Fruit fly (Drosophila melanogaster) whole organism, embryonic: ENCODE results near the gene CG5435.
A peak's percentile ranks its signal among the peaks of the same experiment; 100 is the strongest.

ENCODE experiments used
- B-H2 ChIP-seq: fragments of 200-800 bp; sonication (Bioruptor generic); optimal IDR thresholded peaks from 2 replicates; lab custom pipeline; 2018; ENCODE audit warnings: missing biosample characterization, mild to moderate bottlenecking, missing genetic modification characterization
- CG12299 ChIP-seq: fragments of 200-800 bp; sonication (Bioruptor generic); optimal IDR thresholded peaks from 2 replicates; lab custom pipeline; 2018; ENCODE audit warnings: missing biosample characterization, mild to moderate bottlenecking, missing genetic modification characterization
- CG1233 ChIP-seq: fragments of 200-800 bp; sonication (Bioruptor generic); optimal IDR thresholded peaks from 4 replicates; lab custom pipeline; 2018; ENCODE audit warnings: missing biosample characterization, mild to moderate bottlenecking, missing genetic modification characterization
- CG12659 ChIP-seq: fragments of 200-800 bp; sonication (Bioruptor generic); optimal IDR thresholded peaks from 3 replicates; lab custom pipeline; 2017; ENCODE audit warnings: mild to moderate bottlenecking, missing biosample characterization, missing genetic modification reagents, missing genetic modification characterization
- CG15011 ChIP-seq: fragments of 200-800 bp; sonication (Bioruptor generic); optimal IDR thresholded peaks from 3 replicates; lab custom pipeline; 2018; ENCODE audit warnings: missing biosample characterization, mild to moderate bottlenecking, missing genetic modification characterization
- CG17568 ChIP-seq: fragments of 200-800 bp; sonication (Bioruptor generic); optimal IDR thresholded peaks from 2 replicates; lab custom pipeline; 2018; ENCODE audit warnings: missing biosample characterization, mild to moderate bottlenecking, missing genetic modification characterization, moderate library complexity
- CG30403 ChIP-seq: fragments of 200-800 bp; sonication (Bioruptor generic); optimal IDR thresholded peaks from 3 replicates; lab custom pipeline; 2016; ENCODE audit warnings: missing biosample characterization, missing genetic modification characterization
- CG3281 ChIP-seq: fragments of 200-800 bp; sonication (Bioruptor generic); optimal IDR thresholded peaks from 3 replicates; lab custom pipeline; 2017; ENCODE audit warnings: missing biosample characterization, mild to moderate bottlenecking, missing genetic modification characterization
- CG34376 ChIP-seq: fragments of 200-800 bp; sonication (Bioruptor generic); optimal IDR thresholded peaks from 2 replicates; lab custom pipeline; 2018; ENCODE audit warnings: missing biosample characterization, mild to moderate bottlenecking, missing genetic modification characterization
- CG7987 ChIP-seq: fragments of 200-800 bp; sonication (Bioruptor generic); optimal IDR thresholded peaks from 2 replicates; lab custom pipeline; 2018; ENCODE audit warnings: missing biosample characterization, mild to moderate bottlenecking, missing genetic modification characterization, moderate library complexity
- CG9609 ChIP-seq: fragments of 200-800 bp; sonication (Bioruptor generic); optimal IDR thresholded peaks from 3 replicates; lab custom pipeline; 2016; ENCODE audit warnings: missing biosample characterization, missing genetic modification characterization
- CoRest ChIP-seq: fragments of 200-800 bp; sonication (Bioruptor generic); optimal IDR thresholded peaks from 3 replicates; lab custom pipeline; 2018; ENCODE audit warnings: missing biosample characterization, mild to moderate bottlenecking, missing genetic modification characterization, moderate library complexity
- D19A ChIP-seq: fragments of 200-800 bp; optimal IDR thresholded peaks from 3 replicates; lab custom pipeline; 2019; ENCODE audit warnings: missing biosample characterization, mild to moderate bottlenecking, missing genetic modification characterization, moderate library complexity
- E2f2 ChIP-seq: fragments of 200-800 bp; sonication (Bioruptor generic); IDR thresholded peaks from 2 replicates; pipeline ENCODE4 v1.3.6; 2022; ENCODE audit warnings: missing biosample characterization, missing genetic modification characterization
- ERR ChIP-seq: fragments of 200-800 bp; sonication (Bioruptor generic); optimal IDR thresholded peaks from 2 replicates; lab custom pipeline; 2016; ENCODE audit warnings: missing biosample characterization, missing genetic modification characterization
- Fer1 ChIP-seq: fragments of 200-800 bp; sonication (Bioruptor generic); optimal IDR thresholded peaks from 2 replicates; lab custom pipeline; 2017; ENCODE audit warnings: missing biosample characterization, mild to moderate bottlenecking, missing genetic modification characterization
- GATAe ChIP-seq: fragments of 200-800 bp; sonication (Bioruptor generic); conservative IDR thresholded peaks from 2 replicates; pipeline ENCODE4 v1.3.6; 2022; ENCODE audit warnings: missing biosample characterization, missing genetic modification characterization
- Hey ChIP-seq: fragments of 200-800 bp; sonication (Bioruptor generic); optimal IDR thresholded peaks from 3 replicates; lab custom pipeline; 2018; ENCODE audit warnings: missing biosample characterization, mild to moderate bottlenecking, missing genetic modification characterization
- Mad ChIP-seq: fragments of 200-800 bp; sonication (Bioruptor generic); optimal IDR thresholded peaks from 2 replicates; lab custom pipeline; 2016; ENCODE audit warnings: missing biosample characterization, missing genetic modification characterization
- Meics ChIP-seq: fragments of 200-800 bp; sonication (Bioruptor generic); optimal IDR thresholded peaks from 2 replicates; lab custom pipeline; 2017; ENCODE audit warnings: missing biosample characterization, mild to moderate bottlenecking, missing genetic modification characterization
- NK7.1 ChIP-seq: fragments of 200-800 bp; sonication (Bioruptor generic); optimal IDR thresholded peaks from 3 replicates; lab custom pipeline; 2016; ENCODE audit warnings: missing biosample characterization, missing genetic modification characterization
- Nf-YC ChIP-seq: fragments of 200-800 bp; optimal IDR thresholded peaks from 3 replicates; lab custom pipeline; 2019; ENCODE audit warnings: missing biosample characterization, mild to moderate bottlenecking, missing genetic modification characterization, moderate library complexity
- Ptx1 ChIP-seq: fragments of 200-800 bp; sonication (Bioruptor generic); IDR thresholded peaks from 2 replicates; pipeline ENCODE4 v1.3.6; 2022; ENCODE audit warnings: missing biosample characterization, missing genetic modification characterization
- Sry-δ ChIP-seq: fragments of 200-800 bp; sonication (Bioruptor generic); optimal IDR thresholded peaks from 2 replicates; lab custom pipeline; 2016; ENCODE audit warnings: missing biosample characterization, missing genetic modification characterization
- Trl ChIP-seq, 3 experiments: fragments of >200 bp in 2 of 3; fragments of 200-800 bp in 1 of 3; sonication (Bioruptor generic) in 1 of 3; optimal IDR thresholded peaks; 2 replicates in 1 of 3; 3 replicates in 2 of 3; lab custom pipeline; 2016 to 2017; ENCODE audit warnings: missing biosample characterization in 1 of 3, missing genetic modification characterization in 1 of 3
- bcd ChIP-seq: fragments of 200-800 bp; sonication (Bioruptor generic); optimal IDR thresholded peaks from 2 replicates; lab custom pipeline; 2017; ENCODE audit warnings: missing biosample characterization, mild to moderate bottlenecking, missing genetic modification characterization
- br ChIP-seq: fragments of >200 bp; optimal IDR thresholded peaks from 2 replicates; lab custom pipeline; 2017
- chm ChIP-seq: fragments of 200-800 bp; sonication (Bioruptor generic); IDR thresholded peaks from 2 replicates; pipeline ENCODE4 v1.3.6; 2022; ENCODE audit warnings: missing biosample characterization, missing genetic modification characterization
- croc ChIP-seq: fragments of 200-800 bp; sonication (Bioruptor generic); conservative IDR thresholded peaks from 3 replicates; pipeline ENCODE4 v1.3.6; 2022; ENCODE audit warnings: missing biosample characterization, missing genetic modification characterization
- crol ChIP-seq: fragments of 200-800 bp; sonication (Bioruptor generic); IDR thresholded peaks from 2 replicates; pipeline ENCODE4 v1.3.6; 2022; ENCODE audit warnings: missing biosample characterization, missing genetic modification characterization
- dysf ChIP-seq: fragments of 200-800 bp; sonication (Bioruptor generic); IDR thresholded peaks from 3 replicates; pipeline ENCODE4 v1.3.6; 2022; ENCODE audit warnings: missing biosample characterization, missing genetic modification characterization
- fu2 ChIP-seq: fragments of 200-800 bp; sonication (Bioruptor generic); optimal IDR thresholded peaks from 2 replicates; lab custom pipeline; 2016; ENCODE audit warnings: missing biosample characterization, missing genetic modification characterization
- gcm ChIP-seq: fragments of 200-800 bp; sonication (Bioruptor generic); optimal IDR thresholded peaks from 2 replicates; lab custom pipeline; 2019; ENCODE audit warnings: missing biosample characterization, mild to moderate bottlenecking, missing genetic modification characterization, moderate library complexity
- gfzf ChIP-seq: fragments of 200-800 bp; sonication (Bioruptor generic); optimal IDR thresholded peaks from 2 replicates; lab custom pipeline; 2016; ENCODE audit warnings: missing biosample characterization, mild to moderate bottlenecking, missing genetic modification characterization, moderate library complexity
- grn ChIP-seq: fragments of 200-800 bp; sonication (Bioruptor generic); optimal IDR thresholded peaks from 3 replicates; lab custom pipeline; 2017; ENCODE audit warnings: missing biosample characterization, missing genetic modification characterization
- jing ChIP-seq: fragments of 200-800 bp; sonication (Bioruptor generic); optimal IDR thresholded peaks from 2 replicates; lab custom pipeline; 2018; ENCODE audit warnings: missing biosample characterization, mild to moderate bottlenecking, missing genetic modification characterization
- lab ChIP-seq: fragments of 200-800 bp; sonication (Bioruptor generic); optimal IDR thresholded peaks from 3 replicates; lab custom pipeline; 2017; ENCODE audit warnings: missing biosample characterization, missing genetic modification characterization, mild to moderate bottlenecking, moderate library complexity, missing genetic modification reagents
- lbe ChIP-seq: fragments of 200-800 bp; sonication (Bioruptor generic); optimal IDR thresholded peaks from 2 replicates; lab custom pipeline; 2016; ENCODE audit warnings: missing biosample characterization, mild to moderate bottlenecking, missing genetic modification characterization
- mirr ChIP-seq: fragments of 200-800 bp; sonication (Bioruptor generic); optimal IDR thresholded peaks from 3 replicates; lab custom pipeline; 2018; ENCODE audit warnings: missing biosample characterization, mild to moderate bottlenecking, missing genetic modification characterization
- pfk ChIP-seq: fragments of 200-800 bp; sonication (Bioruptor generic); optimal IDR thresholded peaks from 2 replicates; lab custom pipeline; 2018; ENCODE audit warnings: missing biosample characterization, mild to moderate bottlenecking, missing genetic modification characterization, moderate library complexity
- repo ChIP-seq: fragments of 200-800 bp; sonication (Bioruptor generic); optimal IDR thresholded peaks from 2 replicates; lab custom pipeline; 2016; ENCODE audit warnings: missing biosample characterization, missing genetic modification characterization
- shn ChIP-seq: fragments of 200-800 bp; sonication (Bioruptor generic); optimal IDR thresholded peaks from 3 replicates; lab custom pipeline; 2016; ENCODE audit warnings: missing biosample characterization, missing genetic modification characterization
- sob ChIP-seq: fragments of 200-800 bp; sonication (Bioruptor generic); IDR thresholded peaks from 2 replicates; pipeline ENCODE4 v1.3.6; 2022; ENCODE audit warnings: missing biosample characterization, missing genetic modification characterization
- sug ChIP-seq: fragments of 200-800 bp; optimal IDR thresholded peaks from 2 replicates; lab custom pipeline; 2019; ENCODE audit warnings: missing biosample characterization, mild to moderate bottlenecking, missing genetic modification characterization, moderate library complexity
- tgo ChIP-seq: fragments of 200-800 bp; sonication (Bioruptor generic); IDR thresholded peaks from 3 replicates; pipeline ENCODE4 v1.3.6; 2022; ENCODE audit warnings: missing biosample characterization, missing genetic modification characterization
- tio ChIP-seq: fragments of 200-800 bp; sonication (Bioruptor generic); optimal IDR thresholded peaks from 2 replicates; lab custom pipeline; 2017; ENCODE audit warnings: missing biosample characterization, missing genetic modification characterization, inconsistent platforms
- tup ChIP-seq: fragments of 200-800 bp; sonication (Bioruptor generic); optimal IDR thresholded peaks from 2 replicates; lab custom pipeline; 2016; ENCODE audit warnings: missing biosample characterization, mild to moderate bottlenecking, missing genetic modification characterization, moderate library complexity

The CG5435 gene

dm6 chr2L:12464065-12464464, 33.4 kb upstream of the CG5435 start (continued):
- TF ChIP-seq Fer1 (GFP tag; lab: Kevin White, UChicago), result no peak
- TF ChIP-seq Meics (GFP tag; lab: Kevin White, UChicago), result no peak
- no peak for TF ChIP-seq repo
- no peak for TF ChIP-seq Mad (GFP tag; lab: Kevin White, UChicago)
- peak; percentile 2 for TF ChIP-seq Nf-YC (tag; lab: Kevin White, UChicago)
- no peak for TF ChIP-seq jing
- TF ChIP-seq gcm (GFP tag; lab: Kevin White, UChicago), result no peak
- TF ChIP-seq CG1233 (GFP tag; lab: Kevin White, UChicago), result no peak
- TF ChIP-seq shn (GFP tag; lab: Kevin White, UChicago), result no peak
- no peak for TF ChIP-seq pfk (GFP tag; lab: Kevin White, UChicago)
- TF ChIP-seq CG15011 (GFP tag; lab: Kevin White, UChicago), result no peak
- TF ChIP-seq lab (GFP tag; lab: Kevin White, UChicago), result peak; percentile 66
- peak; percentile 63 for TF ChIP-seq sug (tag; lab: Kevin White, UChicago)
- TF ChIP-seq Hey (tag; lab: Kevin White, UChicago), result peak; percentile 32
- no peak for TF ChIP-seq CG12299 (tag; lab: Kevin White, UChicago)
- no peak for TF ChIP-seq D19A (tag; lab: Kevin White, UChicago)
- TF ChIP-seq chm, result no peak
- no peak for TF ChIP-seq CG9609 (GFP tag; lab: Kevin White, UChicago)
- 0 out of 2 replicates have a peak, but pooled peaks have one; percentile 8 for TF ChIP-seq E2f2
- no peak for TF ChIP-seq gfzf (GFP tag; lab: Kevin White, UChicago)
- TF ChIP-seq Ptx1 (GFP tag; lab: Robert Waterston, UW), result no peak
- TF ChIP-seq CG12659 (GFP tag; lab: Kevin White, UChicago), result no peak
- TF ChIP-seq CG30403 (GFP tag; lab: Kevin White, UChicago), result no peak
- no peak for TF ChIP-seq CG17568 (GFP tag; lab: Kevin White, UChicago)
- peak; percentile 33; the same call in 1 of the 2 replicates for TF ChIP-seq GATAe
- TF ChIP-seq crol, result peak; percentile 87
- peak; percentile 39 for TF ChIP-seq CG34376
- no peak for TF ChIP-seq ERR (GFP tag; lab: Kevin White, UChicago)
- TF ChIP-seq fu2, result no peak
- TF ChIP-seq lbe, result no peak
- TF ChIP-seq br (lab: Kevin White, UChicago), result no peak
- TF ChIP-seq grn, result peak; percentile 18
- TF ChIP-seq CG7987, result no peak
- no peak for TF ChIP-seq tio (GFP tag; lab: Kevin White, UChicago)
- TF ChIP-seq croc (GFP tag; lab: Robert Waterston, UW), result no peak
- no peak for TF ChIP-seq Sry-δ (GFP tag; lab: Kevin White, UChicago)
- peak; percentile 55 for TF ChIP-seq mirr
- TF ChIP-seq CG3281 (GFP tag; lab: Kevin White, UChicago), result peak; percentile 5
- no peak for TF ChIP-seq CoRest (tag; lab: Kevin White, UChicago)
- TF ChIP-seq tgo (GFP tag; lab: Robert Waterston, UW), result no peak
- no peak for TF ChIP-seq tup (GFP tag; lab: Kevin White, UChicago)
- TF ChIP-seq dysf (GFP tag; lab: Robert Waterston, UW), result 0 out of 3 replicates have a peak, but pooled peaks have one; percentile 24
- no peak for TF ChIP-seq NK7.1 (GFP tag; lab: Kevin White, UChicago)
- no peak for TF ChIP-seq Trl (optimal IDR thresholded peaks at IDR 0.05; lab: Kevin White, UChicago)
- TF ChIP-seq Trl (GFP tag; optimal IDR thresholded peaks at IDR 0.05; lab: Kevin White, UChicago), result no peak
- TF ChIP-seq B-H2, result peak; percentile 40
- TF ChIP-seq bcd (GFP tag; lab: Kevin White, UChicago), result no peak
- TF ChIP-seq sob (GFP tag; lab: Robert Waterston, UW), result no peak
